Fruit fly (Drosophila melanogaster) whole organism, embryonic: Measurements from ENCODE around the gene Jon66Cii.

ENCODE experiments used
- ATbp ChIP-seq: fragments of 200-800 bp; sonication (Bioruptor generic); optimal IDR thresholded peaks from 2 replicates; lab custom pipeline; 2017; ENCODE audit warnings: missing biosample characterization, mild to moderate bottlenecking, missing genetic modification characterization, missing genetic modification reagents
- Abd-B ChIP-seq: fragments of 200-800 bp; sonication (Bioruptor generic); optimal IDR thresholded peaks from 2 replicates; lab custom pipeline; 2018; ENCODE audit warnings: missing biosample characterization, mild to moderate bottlenecking, missing genetic modification characterization, moderate library complexity
- Antp ChIP-seq: fragments of 200-800 bp; sonication (Bioruptor generic); optimal IDR thresholded peaks from 3 replicates; lab custom pipeline; 2016; ENCODE audit warnings: missing biosample characterization, missing genetic modification characterization
- Atf-2 ChIP-seq: fragments of 200-800 bp; sonication (Bioruptor generic); optimal IDR thresholded peaks from 2 replicates; lab custom pipeline; 2016; ENCODE audit warnings: missing biosample characterization, missing genetic modification characterization
- Awh ChIP-seq: fragments of 200-800 bp; sonication (Bioruptor generic); IDR thresholded peaks from 2 replicates; pipeline ENCODE4, ENCODE4 v1.3.6; 2022; ENCODE audit warnings: missing biosample characterization, missing genetic modification characterization
- Bdp1 ChIP-seq: fragments of 200-800 bp; sonication (Bioruptor generic); optimal IDR thresholded peaks from 3 replicates; lab custom pipeline; 2016; ENCODE audit warnings: missing biosample characterization, missing genetic modification characterization
- CG10366 ChIP-seq: fragments of 200-800 bp; sonication (Bioruptor generic); IDR thresholded peaks from 2 replicates; pipeline ENCODE4 v1.3.6; 2022; ENCODE audit warnings: missing biosample characterization, missing genetic modification characterization
- CG10431 ChIP-seq: fragments of 200-800 bp; sonication (Bioruptor generic); optimal IDR thresholded peaks from 3 replicates; lab custom pipeline; 2018; ENCODE audit warnings: missing biosample characterization, mild to moderate bottlenecking, missing genetic modification characterization
- CG10565 ChIP-seq: fragments of 200-800 bp; sonication (Bioruptor generic); optimal IDR thresholded peaks from 3 replicates; lab custom pipeline; 2016; ENCODE audit warnings: missing biosample characterization, mild to moderate bottlenecking, missing genetic modification characterization
- CG13624 ChIP-seq: fragments of 200-800 bp; sonication (Bioruptor generic); optimal IDR thresholded peaks from 2 replicates; lab custom pipeline; 2016; ENCODE audit warnings: missing biosample characterization, missing genetic modification characterization
- CG1529 ChIP-seq: fragments of 200-800 bp; sonication (Bioruptor generic); optimal IDR thresholded peaks from 3 replicates; lab custom pipeline; 2018; ENCODE audit warnings: missing biosample characterization, missing genetic modification characterization
- CG15479 ChIP-seq: fragments of 200-800 bp; sonication (Bioruptor generic); optimal IDR thresholded peaks from 3 replicates; lab custom pipeline; 2019; ENCODE audit warnings: missing biosample characterization, mild to moderate bottlenecking, missing genetic modification characterization, moderate library complexity
- CG18262 ChIP-seq: fragments of 200-800 bp; optimal IDR thresholded peaks from 3 replicates; lab custom pipeline; 2019; ENCODE audit warnings: missing biosample characterization, mild to moderate bottlenecking, missing genetic modification characterization, moderate library complexity
- CG31441 ChIP-seq: fragments of 200-800 bp; sonication (Bioruptor generic); IDR thresholded peaks from 2 replicates; pipeline ENCODE4 v1.3.6; 2022; ENCODE audit warnings: missing biosample characterization, missing genetic modification characterization
- CG3163 ChIP-seq: fragments of 200-800 bp; sonication (Bioruptor generic); optimal IDR thresholded peaks from 3 replicates; lab custom pipeline; 2016; ENCODE audit warnings: missing biosample characterization, missing genetic modification characterization
- CG3407 ChIP-seq: fragments of 200-800 bp; sonication (Bioruptor generic); optimal IDR thresholded peaks from 2 replicates; lab custom pipeline; 2018; ENCODE audit warnings: missing biosample characterization, mild to moderate bottlenecking, missing genetic modification characterization
- CG34376 ChIP-seq: fragments of 200-800 bp; sonication (Bioruptor generic); optimal IDR thresholded peaks from 2 replicates; lab custom pipeline; 2018; ENCODE audit warnings: missing biosample characterization, mild to moderate bottlenecking, missing genetic modification characterization
- CG5180 ChIP-seq: fragments of 200-800 bp; sonication (Bioruptor generic); optimal IDR thresholded peaks from 3 replicates; lab custom pipeline; 2017; ENCODE audit warnings: missing biosample characterization, missing genetic modification characterization, mild to moderate bottlenecking, moderate library complexity, missing genetic modification reagents
- CG5953 ChIP-seq: fragments of 200-800 bp; sonication (Bioruptor generic); IDR thresholded peaks from 2 replicates; pipeline ENCODE4 v1.3.6; 2022; ENCODE audit warnings: missing biosample characterization, missing genetic modification characterization
- CG8281 ChIP-seq: fragments of 200-800 bp; sonication (Bioruptor generic); optimal IDR thresholded peaks from 2 replicates; lab custom pipeline; 2018; ENCODE audit warnings: missing biosample characterization, mild to moderate bottlenecking, missing genetic modification characterization, moderate library complexity
- CrebB ChIP-seq: fragments of 200-800 bp; sonication (Bioruptor generic); optimal IDR thresholded peaks from 3 replicates; lab custom pipeline; 2018; ENCODE audit warnings: missing biosample characterization, mild to moderate bottlenecking, missing genetic modification characterization
- D ChIP-seq, 2 experiments: fragments of 200-800 bp in 1 of 2; fragments of >200 bp in 1 of 2; sonication (Bioruptor generic) in 1 of 2; optimal IDR thresholded peaks; 2 replicates in 1 of 2; 3 replicates in 1 of 2; lab custom pipeline; 2017; ENCODE audit warnings: mild to moderate bottlenecking in 1 of 2, missing biosample characterization in 1 of 2, missing genetic modification characterization in 1 of 2, missing genetic modification reagents in 1 of 2
- Dref ChIP-seq: fragments of 200-800 bp; sonication (Bioruptor generic); IDR thresholded peaks from 2 replicates; pipeline ENCODE4 v1.3.6; 2022; ENCODE audit warnings: missing biosample characterization, missing genetic modification characterization
- E2f1 ChIP-seq: fragments of 200-800 bp; sonication (Bioruptor generic); IDR thresholded peaks from 2 replicates; pipeline ENCODE4 v1.3.6; 2022; ENCODE audit warnings: missing biosample characterization, missing genetic modification characterization
- Hand ChIP-seq: fragments of 200-800 bp; sonication (Bioruptor generic); optimal IDR thresholded peaks from 2 replicates; lab custom pipeline; 2017; ENCODE audit warnings: mild to moderate bottlenecking, missing biosample characterization, missing genetic modification reagents, missing genetic modification characterization
- Hsf ChIP-seq: fragments of 200-800 bp; sonication (Bioruptor generic); optimal IDR thresholded peaks from 3 replicates; lab custom pipeline; 2016; ENCODE audit warnings: missing biosample characterization, missing genetic modification characterization
- MBD-R2 ChIP-seq: fragments of 200-800 bp; sonication (Bioruptor generic); IDR thresholded peaks from 2 replicates; pipeline ENCODE4 v1.3.6; 2022; ENCODE audit warnings: missing biosample characterization, missing genetic modification characterization
- Med ChIP-seq: fragments of 200-800 bp; sonication (Bioruptor generic); peaks from one replicate; lab custom pipeline; 2016; ENCODE audit warnings: missing biosample characterization, missing genetic modification characterization, mild to moderate bottlenecking, inconsistent platforms, moderate library complexity
- NK7.1 ChIP-seq: fragments of 200-800 bp; sonication (Bioruptor generic); optimal IDR thresholded peaks from 3 replicates; lab custom pipeline; 2016; ENCODE audit warnings: missing biosample characterization, missing genetic modification characterization
- Sin3A ChIP-seq: fragments of >200 bp; optimal IDR thresholded peaks from 2 replicates; lab custom pipeline; 2018
- Sry-β ChIP-seq: fragments of 200-800 bp; sonication (Bioruptor generic); optimal IDR thresholded peaks from 2 replicates; lab custom pipeline; 2018; ENCODE audit warnings: missing biosample characterization, mild to moderate bottlenecking, missing genetic modification characterization, moderate library complexity
- ac ChIP-seq: fragments of 200-800 bp; sonication (Bioruptor generic); optimal IDR thresholded peaks from 3 replicates; lab custom pipeline; 2017; ENCODE audit warnings: missing biosample characterization, mild to moderate bottlenecking, missing genetic modification characterization
- bab2 ChIP-seq: fragments of 200-800 bp; sonication (Bioruptor generic); optimal IDR thresholded peaks from 2 replicates; lab custom pipeline; 2016; ENCODE audit warnings: missing biosample characterization, missing genetic modification characterization
- br ChIP-seq: fragments of >200 bp; optimal IDR thresholded peaks from 2 replicates; lab custom pipeline; 2017
- fd3F ChIP-seq: fragments of 200-800 bp; sonication (Bioruptor generic); optimal IDR thresholded peaks from 2 replicates; lab custom pipeline; 2018; ENCODE audit warnings: missing biosample characterization, mild to moderate bottlenecking, missing genetic modification characterization, moderate library complexity
- fd64A ChIP-seq: fragments of 200-800 bp; sonication (Bioruptor generic); optimal IDR thresholded peaks from 3 replicates; lab custom pipeline; 2018; ENCODE audit warnings: missing biosample characterization, mild to moderate bottlenecking, missing genetic modification characterization
- gcm2 ChIP-seq: fragments of 200-800 bp; sonication (Bioruptor generic); optimal IDR thresholded peaks from 2 replicates; lab custom pipeline; 2016; ENCODE audit warnings: missing biosample characterization, missing genetic modification characterization
- gro ChIP-seq: fragments of 200-800 bp; sonication (Bioruptor generic); optimal IDR thresholded peaks from 2 replicates; lab custom pipeline; 2016; ENCODE audit warnings: missing biosample characterization, missing genetic modification characterization
- jing ChIP-seq: fragments of 200-800 bp; sonication (Bioruptor generic); optimal IDR thresholded peaks from 2 replicates; lab custom pipeline; 2018; ENCODE audit warnings: missing biosample characterization, mild to moderate bottlenecking, missing genetic modification characterization
- nmo ChIP-seq: fragments of 200-800 bp; sonication (Bioruptor generic); optimal IDR thresholded peaks from 2 replicates; lab custom pipeline; 2018; ENCODE audit warnings: missing biosample characterization, mild to moderate bottlenecking, missing genetic modification characterization, moderate library complexity
- nom ChIP-seq: fragments of 200-800 bp; sonication (Bioruptor generic); optimal IDR thresholded peaks from 2 replicates; lab custom pipeline; 2017; ENCODE audit warnings: missing biosample characterization, missing genetic modification characterization, mild to moderate bottlenecking, moderate library complexity, missing genetic modification reagents
- org-1 ChIP-seq: fragments of 200-800 bp; sonication (Bioruptor generic); optimal IDR thresholded peaks from 2 replicates; lab custom pipeline; 2017; ENCODE audit warnings: missing biosample characterization, missing genetic modification characterization
- pho ChIP-seq: fragments of 200-800 bp; sonication (Bioruptor generic); optimal IDR thresholded peaks from 2 replicates; lab custom pipeline; 2016; ENCODE audit warnings: missing biosample characterization, missing genetic modification characterization
- pnt ChIP-seq: fragments of 200-800 bp; sonication (Bioruptor generic); optimal IDR thresholded peaks from 3 replicates; lab custom pipeline; 2016; ENCODE audit warnings: missing biosample characterization, missing genetic modification characterization
- prd ChIP-seq, 3 experiments: fragments of >200 bp in 2 of 3; fragments of 200-800 bp in 1 of 3; sonication (Bioruptor generic) in 1 of 3; optimal IDR thresholded peaks in 2 of 3; IDR thresholded peaks in 1 of 3; 2 replicates in 2 of 3; 3 replicates in 1 of 3; pipeline versions ENCODE4 v1.3.6 to Lab custom; 2017 to 2022; ENCODE audit warnings: missing biosample characterization in 1 of 3, missing genetic modification characterization in 1 of 3
- ro ChIP-seq: fragments of 200-800 bp; sonication (Bioruptor generic); IDR thresholded peaks from 2 replicates; pipeline ENCODE4 v1.3.6; 2022; ENCODE audit warnings: missing biosample characterization, missing genetic modification characterization
- sisA ChIP-seq: fragments of 200-800 bp; sonication (Bioruptor generic); IDR thresholded peaks from 2 replicates; pipeline ENCODE4 v1.3.6; 2022; ENCODE audit warnings: missing biosample characterization, missing genetic modification characterization
- toy ChIP-seq: fragments of 200-800 bp; sonication (Bioruptor generic); IDR thresholded peaks from 2 replicates; pipeline ENCODE4 v1.3.6; 2022; ENCODE audit warnings: missing biosample characterization, missing genetic modification characterization
- trh ChIP-seq: fragments of 200-800 bp; sonication (Bioruptor generic); optimal IDR thresholded peaks from 2 replicates; lab custom pipeline; 2016; ENCODE audit warnings: missing biosample characterization, missing genetic modification characterization
- wdn ChIP-seq: fragments of 200-800 bp; sonication (Bioruptor generic); IDR thresholded peaks from 2 replicates; pipeline ENCODE4 v1.3.6; 2022; ENCODE audit warnings: missing biosample characterization, missing genetic modification characterization
- yki ChIP-seq: fragments of >200 bp; optimal IDR thresholded peaks from 3 replicates; lab custom pipeline; 2018
- zen ChIP-seq: fragments of 200-800 bp; sonication (Bioruptor generic); optimal IDR thresholded peaks from 3 replicates; lab custom pipeline; 2018; ENCODE audit warnings: missing biosample characterization, mild to moderate bottlenecking, missing genetic modification characterization, moderate library complexity

Gene Jon66Cii

DNA sequence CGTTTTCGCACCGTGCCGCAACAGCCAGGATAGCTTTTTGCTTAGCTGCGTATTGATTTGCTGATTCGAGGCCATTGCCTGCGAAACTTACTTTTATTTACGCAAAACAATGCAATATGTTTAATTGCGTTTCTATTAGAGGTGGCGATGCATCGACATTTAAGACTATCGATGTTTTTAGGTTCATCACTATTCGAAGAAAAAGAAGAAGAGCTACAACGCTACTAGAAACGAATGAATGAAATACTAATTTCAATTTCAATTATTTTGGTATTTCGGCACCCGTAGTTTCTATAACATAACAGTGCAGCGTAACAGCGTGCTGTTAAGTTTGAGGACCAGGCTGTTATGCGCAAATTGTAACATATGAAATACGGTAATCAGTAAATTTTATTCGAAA lies 11.7 kb upstream of the Jon66Cii start, which contains the start of the genes Tpt, mkg-p and CG13667 (continued):
- TF ChIP-seq CG5953 (GFP tag; lab: Robert Waterston, UW), result no peak
- TF ChIP-seq Hand (GFP tag; lab: Kevin White, UChicago), result no peak
- no peak for TF ChIP-seq prd (optimal IDR thresholded peaks at IDR 0.05; lab: Kevin White, UChicago)
- 0 out of 3 replicates have a peak, but pooled peaks have one; percentile 21 for TF ChIP-seq prd (GFP tag; IDR thresholded peaks at IDR 0.05; lab: Robert Waterston, UW)
- TF ChIP-seq CG13624 (GFP tag; lab: Kevin White, UChicago), result peak; percentile 58
- TF ChIP-seq Awh (GFP tag; lab: Robert Waterston, UW), result no peak
- no peak for TF ChIP-seq CG10366 (GFP tag; lab: Robert Waterston, UW)
- no peak for TF ChIP-seq Hsf (GFP tag; lab: Kevin White, UChicago)
- peak; percentile 53 for TF ChIP-seq nmo (GFP tag; lab: Kevin White, UChicago)
- no peak for TF ChIP-seq CG3163 (GFP tag; lab: Kevin White, UChicago)
- TF ChIP-seq Abd-B (GFP tag; lab: Kevin White, UChicago), result peak; percentile 26
- TF ChIP-seq sisA (GFP tag; lab: Robert Waterston, UW), result no peak
- peak; percentile 87 for TF ChIP-seq Dref (GFP tag; lab: Robert Waterston, UW)
- no peak for TF ChIP-seq CG1529 (GFP tag; lab: Kevin White, UChicago)
- TF ChIP-seq br (lab: Kevin White, UChicago), result no peak
- TF ChIP-seq Bdp1 (GFP tag; lab: Kevin White, UChicago), result no peak
- peak; percentile 43 for TF ChIP-seq zen (tag; lab: Kevin White, UChicago)
- no peak for TF ChIP-seq wdn (GFP tag; lab: Robert Waterston, UW)
- no peak for TF ChIP-seq CG15479
- no peak for TF ChIP-seq bab2 (GFP tag; lab: Kevin White, UChicago)
- TF ChIP-seq gcm2 (GFP tag; lab: Kevin White, UChicago), result no peak
- TF ChIP-seq pnt (GFP tag; lab: Kevin White, UChicago), result no peak
- TF ChIP-seq ro, result no peak
- no peak for TF ChIP-seq NK7.1 (GFP tag; lab: Kevin White, UChicago)
- no peak for TF ChIP-seq CG10565 (GFP tag; lab: Kevin White, UChicago)
- TF ChIP-seq Atf-2 (GFP tag; lab: Kevin White, UChicago), result no peak
- TF ChIP-seq CG10431 (GFP tag; lab: Kevin White, UChicago), result no peak
- TF ChIP-seq trh (GFP tag; lab: Kevin White, UChicago), result no peak
- no peak for TF ChIP-seq CG8281
- no peak for TF ChIP-seq E2f1 (GFP tag; lab: Robert Waterston, UW)
- peak; percentile 13 for TF ChIP-seq pho (GFP tag; lab: Kevin White, UChicago)
- no peak for TF ChIP-seq jing
- no peak for TF ChIP-seq toy (GFP tag; lab: Robert Waterston, UW)
- TF ChIP-seq D (optimal IDR thresholded peaks at IDR 0.05; lab: Kevin White, UChicago), result no peak
- no peak for TF ChIP-seq D (GFP tag; optimal IDR thresholded peaks at IDR 0.05; lab: Kevin White, UChicago)
- no peak for TF ChIP-seq yki
- TF ChIP-seq CG5180, result no peak
- TF ChIP-seq gro (GFP tag; lab: Kevin White, UChicago), result no peak
- TF ChIP-seq CG18262 (tag; lab: Kevin White, UChicago), result no peak
- no peak for TF ChIP-seq fd3F (GFP tag; lab: Kevin White, UChicago)
- TF ChIP-seq CrebB (tag; lab: Kevin White, UChicago), result no peak
- TF ChIP-seq Sry-β (GFP tag; lab: Kevin White, UChicago), result peak; percentile 52
- TF ChIP-seq Sin3A (lab: Kevin White, UChicago), result peak; percentile 72
- no peak for TF ChIP-seq CG34376 (GFP tag; lab: Kevin White, UChicago)
- no peak for TF ChIP-seq nom (GFP tag; lab: Kevin White, UChicago)
- TF ChIP-seq org-1 (GFP tag; lab: Kevin White, UChicago), result no peak
- no peak for TF ChIP-seq fd64A (GFP tag; lab: Kevin White, UChicago)
- peak; percentile 69; the same call in 1 of the 2 replicates for TF ChIP-seq MBD-R2
- TF ChIP-seq ATbp (GFP tag; lab: Kevin White, UChicago), result no peak
- TF ChIP-seq CG31441, result no peak
- TF ChIP-seq Antp (GFP tag; lab: Kevin White, UChicago), result peak; percentile 7
- no peak for TF ChIP-seq ac
- TF ChIP-seq CG3407 (GFP tag; lab: Kevin White, UChicago), result no peak
- peak; percentile 76 for TF ChIP-seq Med (GFP tag; lab: Kevin White, UChicago)
